Fruit fly (Drosophila melanogaster): Measurements from ENCODE around the gene PGRP-LD.
A peak's percentile ranks its signal among the peaks of the same experiment; 100 is the strongest.

The PGRP-LD gene

DNA sequence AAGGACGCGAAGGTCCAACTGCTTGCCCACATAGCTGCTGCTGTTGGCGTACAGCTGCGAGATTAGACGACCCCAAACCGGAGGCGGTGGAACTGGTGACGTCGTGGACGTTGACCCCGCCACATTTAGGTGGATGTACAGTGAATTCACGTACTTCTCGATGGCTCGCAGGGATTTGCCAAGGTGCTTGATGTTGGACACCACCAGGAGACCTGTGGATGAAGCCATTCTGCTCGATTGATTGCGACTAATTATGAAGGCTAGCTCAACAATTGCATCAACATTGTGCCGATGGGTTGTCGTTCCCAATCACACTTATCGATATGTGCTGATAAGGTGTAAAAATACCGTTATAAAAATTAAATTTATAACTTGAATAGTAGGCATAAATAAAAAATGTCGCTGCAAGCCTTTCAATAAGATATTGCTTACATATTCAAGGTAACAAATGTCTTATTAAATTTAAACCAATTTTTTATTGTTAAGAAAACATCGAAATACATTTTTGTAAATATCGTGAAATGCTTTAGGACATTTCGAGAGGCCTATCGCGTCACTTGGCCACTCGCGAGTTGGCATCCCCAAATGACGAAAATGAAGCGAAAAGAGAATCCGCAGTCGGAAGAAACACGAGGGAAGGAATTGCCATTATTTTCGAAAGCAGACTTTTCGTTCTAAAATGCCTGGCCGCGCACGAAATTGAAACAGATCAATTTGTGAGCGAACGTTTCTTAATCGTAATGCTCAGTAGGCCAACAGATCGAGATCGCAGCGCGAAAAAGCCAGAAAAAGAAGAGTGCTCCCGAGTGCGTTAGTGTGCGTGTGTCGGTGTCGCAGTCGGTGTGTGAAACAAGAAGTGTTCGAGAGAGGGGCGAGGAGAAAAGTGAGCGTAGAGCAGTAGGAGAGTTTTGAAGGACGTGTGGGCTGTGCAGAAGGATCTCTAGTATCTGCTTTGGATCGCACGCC lies 11.0 kb upstream of the PGRP-LD start, which contains the start of the genes Ppat-Dpck and scny (continued):
- no peak for TF ChIP-seq chif (GFP tag; optimal IDR thresholded peaks at IDR 0.05)
- peak; percentile 89 for TF ChIP-seq inv (GFP tag; IDR thresholded peaks at IDR 0.05; ENCODE audit: partially characterized antibody)
- TF ChIP-seq CG10959 (GFP tag; IDR thresholded peaks at IDR 0.05) = no peak
- no peak for TF ChIP-seq zfh1 (GFP tag; IDR thresholded peaks at IDR 0.05)
- peak; percentile 49 for TF ChIP-seq kah (GFP tag; optimal IDR thresholded peaks at IDR 0.05)
- peak; percentile 50 for TF ChIP-seq sug (tag; optimal IDR thresholded peaks at IDR 0.05)
- TF ChIP-seq luna (GFP tag; optimal IDR thresholded peaks at IDR 0.05) = no peak
- no peak for TF ChIP-seq dysf (GFP tag; IDR thresholded peaks at IDR 0.05)
- no peak for TF ChIP-seq cato (GFP tag; optimal IDR thresholded peaks at IDR 0.05; ENCODE audit: borderline replicate concordance)
- TF ChIP-seq CG12104 (GFP tag; optimal IDR thresholded peaks at IDR 0.05) = no peak
- no peak for TF ChIP-seq CG17612 (GFP tag; IDR thresholded peaks at IDR 0.05)
- TF ChIP-seq scrt (GFP tag; optimal IDR thresholded peaks at IDR 0.05) = no peak
- TF ChIP-seq so (GFP tag; IDR thresholded peaks at IDR 0.05) = 0 out of 3 replicates have a peak, but pooled peaks have one; percentile 54
- TF ChIP-seq CG1024 (GFP tag; IDR thresholded peaks at IDR 0.05) = no peak
- TF ChIP-seq Atf-2 (GFP tag; optimal IDR thresholded peaks at IDR 0.05) = no peak
- TF ChIP-seq CG17829 (tag; optimal IDR thresholded peaks at IDR 0.05) = peak; percentile 59
- no peak for TF ChIP-seq CTCF (GFP tag; optimal IDR thresholded peaks at IDR 0.05)
- peak; percentile 27 for TF ChIP-seq CG2120 (GFP tag; optimal IDR thresholded peaks at IDR 0.05)
- peak; percentile 72 for TF ChIP-seq CG42726 (GFP tag; IDR thresholded peaks at IDR 0.05; ENCODE audit: partially characterized antibody)
- TF ChIP-seq H15 (GFP tag; IDR thresholded peaks at IDR 0.05) = no peak
- TF ChIP-seq BEAF-32 (GFP tag; optimal IDR thresholded peaks at IDR 0.05) = peak; percentile 98
- no peak for TF ChIP-seq rib (GFP tag; IDR thresholded peaks at IDR 0.05)
- TF ChIP-seq CG11085 (GFP tag; IDR thresholded peaks at IDR 0.05) = no peak
- no peak for TF ChIP-seq CG32767 (GFP tag; IDR thresholded peaks at IDR 0.05)
- no peak for TF ChIP-seq crp (GFP tag; optimal IDR thresholded peaks at IDR 0.05)
- TF ChIP-seq Jarid2 (GFP tag; optimal IDR thresholded peaks at IDR 0.05) = no peak
- TF ChIP-seq CG6791 (GFP tag; IDR thresholded peaks at IDR 0.05; ENCODE audit: partially characterized antibody) = peak; percentile 88
- peak; percentile 44 for TF ChIP-seq vfl (GFP tag; optimal IDR thresholded peaks at IDR 0.05)
- no peak for TF ChIP-seq CG16863 (GFP tag; optimal IDR thresholded peaks at IDR 0.05)
- TF ChIP-seq sqz (GFP tag; optimal IDR thresholded peaks at IDR 0.05) = no peak
- no peak for TF ChIP-seq CG8765 (GFP tag; IDR thresholded peaks at IDR 0.05)
- no peak for TF ChIP-seq CG7928 (GFP tag; optimal IDR thresholded peaks at IDR 0.05)
- no peak for TF ChIP-seq CG11695 (GFP tag; IDR thresholded peaks at IDR 0.05)
- TF ChIP-seq pb (GFP tag; optimal IDR thresholded peaks at IDR 0.05) = no peak
- TF ChIP-seq CG3726 (GFP tag; IDR thresholded peaks at IDR 0.05) = no peak
- no peak for TF ChIP-seq run (tag; optimal IDR thresholded peaks at IDR 0.05)
- TF ChIP-seq br (optimal IDR thresholded peaks at IDR 0.05) = no peak
- TF ChIP-seq CG32532 (GFP tag; IDR thresholded peaks at IDR 0.05) = no peak
- TF ChIP-seq Pdp1 (GFP tag; optimal IDR thresholded peaks at IDR 0.05) = peak in 1 of 2 experiments; percentile 67
- no peak for TF ChIP-seq CG15011 (GFP tag; optimal IDR thresholded peaks at IDR 0.05)
- TF ChIP-seq CG3847 (GFP tag; IDR thresholded peaks at IDR 0.05) = peak; percentile 55
- TF ChIP-seq eyg (GFP tag; optimal IDR thresholded peaks at IDR 0.05) = no peak
- no peak for TF ChIP-seq Fer2 (tag; optimal IDR thresholded peaks at IDR 0.05)
- peak; percentile 91 for TF ChIP-seq MESR4 (GFP tag; optimal IDR thresholded peaks at IDR 0.05)
- TF ChIP-seq CG10979 (tag; optimal IDR thresholded peaks at IDR 0.05) = no peak
- TF ChIP-seq Scr (GFP tag; IDR thresholded peaks at IDR 0.05; ENCODE audit: partially characterized antibody) = peak; percentile 96
- no peak for TF ChIP-seq Meics (GFP tag; optimal IDR thresholded peaks at IDR 0.05)
- TF ChIP-seq Aef1 (GFP tag; IDR thresholded peaks at IDR 0.05) = no peak
- no peak for TF ChIP-seq gsb-n (tag; optimal IDR thresholded peaks at IDR 0.05)
- TF ChIP-seq zf30C (GFP tag; optimal IDR thresholded peaks at IDR 0.05) = no peak
